Worm (Caenorhabditis elegans) whole organism, L3 larva: ENCODE results near the gene skr-21.
A peak's percentile ranks its signal among the peaks of the same experiment; 100 is the strongest.

ENCODE experiments used
- R02D3.7 ChIP-seq: fragments of 150-350 bp; optimal IDR thresholded peaks from 2 replicates; lab custom pipeline; 2014; ENCODE audit warnings: missing biosample characterization, missing genetic modification characterization
- ZK546.5 ChIP-seq: sonication (generic microtip); optimal IDR thresholded peaks from 2 replicates; lab custom pipeline; 2017; ENCODE audit warnings: missing biosample characterization, missing genetic modification characterization
- aly-2 ChIP-seq: fragments of 150-350 bp; optimal IDR thresholded peaks from 2 replicates; lab custom pipeline; 2014; ENCODE audit warnings: missing biosample characterization, missing genetic modification characterization
- ama-1 ChIP-seq: fragments of 150-350 bp; optimal IDR thresholded peaks from 2 replicates; lab custom pipeline; 2018
- ceh-16 ChIP-seq: sonication (generic microtip); optimal IDR thresholded peaks from 2 replicates; lab custom pipeline; 2017; ENCODE audit warnings: missing biosample characterization, missing genetic modification characterization
- ceh-28 ChIP-seq: fragments of 150-350 bp; optimal IDR thresholded peaks from 2 replicates; lab custom pipeline; 2014; ENCODE audit warnings: missing biosample characterization, missing genetic modification reagents, missing genetic modification characterization
- ceh-82 ChIP-seq: fragments of 150-350 bp; optimal IDR thresholded peaks from 2 replicates; lab custom pipeline; 2014; ENCODE audit warnings: missing biosample characterization, missing genetic modification characterization
- ceh-9 ChIP-seq: sonication (generic microtip); optimal IDR thresholded peaks from 2 replicates; lab custom pipeline; 2018; ENCODE audit warnings: missing biosample characterization, missing genetic modification characterization
- daf-12 ChIP-seq: fragments of 150-350 bp; optimal IDR thresholded peaks from 2 replicates; lab custom pipeline; 2014; ENCODE audit warnings: missing biosample characterization, missing genetic modification reagents, missing genetic modification characterization
- egl-27 ChIP-seq: sonication (generic microtip); optimal IDR thresholded peaks from 4 replicates; lab custom pipeline; 2017; ENCODE audit warnings: missing biosample characterization, missing genetic modification reagents, missing genetic modification characterization
- egl-5 ChIP-seq: fragments of 150-350 bp; optimal IDR thresholded peaks from 2 replicates; lab custom pipeline; 2017; ENCODE audit warnings: missing biosample characterization, missing genetic modification reagents, missing genetic modification characterization, inconsistent platforms
- elt-1 ChIP-seq: fragments of 150-350 bp; optimal IDR thresholded peaks from 2 replicates; lab custom pipeline; 2014; ENCODE audit warnings: missing biosample characterization, missing genetic modification characterization
- elt-2 ChIP-seq: sonication (generic microtip); optimal IDR thresholded peaks from 2 replicates; lab custom pipeline; 2016; ENCODE audit warnings: missing genetic modification reagents, mild to moderate bottlenecking, missing genetic modification characterization, missing compliant biosample characterization
- elt-3 ChIP-seq, 3 experiments: fragments of 150-350 bp in 1 of 3; sonication (generic microtip) in 2 of 3; optimal IDR thresholded peaks; 2 replicates in 2 of 3; 4 replicates in 1 of 3; lab custom pipeline; 2014 to 2017; ENCODE audit warnings: missing biosample characterization in 3 of 3, missing genetic modification characterization in 3 of 3
- eor-1 ChIP-seq, 2 experiments: fragments of 150-350 bp; optimal IDR thresholded peaks; 2 replicates each; lab custom pipeline; 2014 to 2018; ENCODE audit warnings: missing biosample characterization in 2 of 2, missing genetic modification characterization in 2 of 2
- fkh-10 ChIP-seq: sonication (generic microtip); optimal IDR thresholded peaks from 2 replicates; lab custom pipeline; 2017; ENCODE audit warnings: missing biosample characterization, missing genetic modification reagents, missing genetic modification characterization
- fkh-2 ChIP-seq: fragments of 150-350 bp; optimal IDR thresholded peaks from 2 replicates; lab custom pipeline; 2014; ENCODE audit warnings: missing biosample characterization, missing genetic modification reagents, missing genetic modification characterization
- fos-1 ChIP-seq: fragments of 150-350 bp; optimal IDR thresholded peaks from 2 replicates; lab custom pipeline; 2014; ENCODE audit warnings: missing biosample characterization, missing genetic modification characterization
- hmg-11 ChIP-seq: sonication (generic microtip); optimal IDR thresholded peaks from 2 replicates; lab custom pipeline; 2016; ENCODE audit warnings: missing genetic modification characterization, missing compliant biosample characterization
- jun-1 ChIP-seq: fragments of 150-350 bp; optimal IDR thresholded peaks from 2 replicates; lab custom pipeline; 2014; ENCODE audit warnings: missing biosample characterization, missing genetic modification reagents, missing genetic modification characterization
- lin-15B ChIP-seq: fragments of 150-350 bp; optimal IDR thresholded peaks from 2 replicates; lab custom pipeline; 2014; ENCODE audit warnings: missing biosample characterization, missing genetic modification characterization
- lin-39 ChIP-seq: fragments of 150-350 bp; optimal IDR thresholded peaks from 2 replicates; lab custom pipeline; 2018; ENCODE audit warnings: missing biosample characterization, missing genetic modification reagents, missing genetic modification characterization
- lsy-12 ChIP-seq: sonication (generic microtip); optimal IDR thresholded peaks from 2 replicates; lab custom pipeline; 2016; ENCODE audit warnings: mild to moderate bottlenecking, missing genetic modification characterization, missing compliant biosample characterization
- mdl-1 ChIP-seq: fragments of 150-350 bp; optimal IDR thresholded peaks from 2 replicates; lab custom pipeline; 2014; ENCODE audit warnings: missing biosample characterization, missing genetic modification characterization
- mml-1 ChIP-seq: fragments of 150-350 bp; sonication (generic microtip); optimal IDR thresholded peaks from 3 replicates; lab custom pipeline; 2014; ENCODE audit warnings: missing biosample characterization, missing genetic modification characterization
- nfya-1 ChIP-seq: sonication (generic microtip); optimal IDR thresholded peaks from 2 replicates; lab custom pipeline; 2017; ENCODE audit warnings: missing genetic modification characterization, mild to moderate bottlenecking, missing compliant biosample characterization, antibody characterized with exemption, moderate library complexity; ENCODE audit not compliant: insufficient read depth
- nhr-11 ChIP-seq: fragments of 150-350 bp; optimal IDR thresholded peaks from 2 replicates; lab custom pipeline; 2014; ENCODE audit warnings: missing biosample characterization, missing genetic modification characterization
- nhr-12 ChIP-seq: fragments of 150-350 bp; optimal IDR thresholded peaks from 2 replicates; lab custom pipeline; 2014; ENCODE audit warnings: missing biosample characterization, missing genetic modification characterization
- nhr-23 ChIP-seq: fragments of 150-350 bp; optimal IDR thresholded peaks from 2 replicates; lab custom pipeline; 2014; ENCODE audit warnings: missing biosample characterization, missing genetic modification reagents, missing genetic modification characterization
- nhr-237 ChIP-seq: fragments of 150-350 bp; optimal IDR thresholded peaks from 2 replicates; lab custom pipeline; 2014; ENCODE audit warnings: missing biosample characterization, missing genetic modification characterization
- nhr-25 ChIP-seq: sonication (generic microtip); optimal IDR thresholded peaks from 2 replicates; lab custom pipeline; 2017; ENCODE audit warnings: missing biosample characterization, missing genetic modification characterization
- nhr-28 ChIP-seq: fragments of 150-350 bp; optimal IDR thresholded peaks from 2 replicates; lab custom pipeline; 2014; ENCODE audit warnings: missing biosample characterization, missing genetic modification characterization
- nhr-76 ChIP-seq: fragments of 150-350 bp; sonication (generic microtip); optimal IDR thresholded peaks from 5 replicates; lab custom pipeline; 2014; ENCODE audit warnings: missing biosample characterization, missing genetic modification characterization
- nhr-77 ChIP-seq: fragments of 150-350 bp; optimal IDR thresholded peaks from 2 replicates; lab custom pipeline; 2014; ENCODE audit warnings: missing biosample characterization, missing genetic modification characterization
- pha-4 ChIP-seq: fragments of 150-350 bp; optimal IDR thresholded peaks from 2 replicates; lab custom pipeline; 2014; ENCODE audit warnings: missing biosample characterization, missing genetic modification reagents, missing genetic modification characterization
- pqm-1 ChIP-seq: fragments of 150-350 bp; optimal IDR thresholded peaks from 2 replicates; lab custom pipeline; 2017; ENCODE audit warnings: missing biosample characterization, missing genetic modification characterization, inconsistent platforms
- sea-2 ChIP-seq: fragments of 150-350 bp; sonication (generic microtip); optimal IDR thresholded peaks from 4 replicates; lab custom pipeline; 2014; ENCODE audit warnings: missing biosample characterization, missing genetic modification reagents, missing genetic modification characterization
- snpc-4 ChIP-seq: fragments of 150-350 bp; optimal IDR thresholded peaks from 2 replicates; lab custom pipeline; 2014; ENCODE audit warnings: missing biosample characterization, missing genetic modification characterization
- tbx-2 ChIP-seq: sonication (generic microtip); optimal IDR thresholded peaks from 2 replicates; lab custom pipeline; 2016; ENCODE audit warnings: mild to moderate bottlenecking, missing genetic modification characterization, missing compliant biosample characterization
- unc-39 ChIP-seq: sonication (generic microtip); optimal IDR thresholded peaks from 4 replicates; lab custom pipeline; 2017; ENCODE audit warnings: missing biosample characterization, missing genetic modification characterization
- unc-62 ChIP-seq: fragments of 150-350 bp; sonication (generic microtip); optimal IDR thresholded peaks from 4 replicates; lab custom pipeline; 2014; ENCODE audit warnings: missing biosample characterization, missing genetic modification reagents, missing genetic modification characterization
- zag-1 ChIP-seq: fragments of 150-350 bp; optimal IDR thresholded peaks from 2 replicates; lab custom pipeline; 2014; ENCODE audit warnings: missing biosample characterization, missing genetic modification characterization
- ztf-11 ChIP-seq: fragments of 150-350 bp; optimal IDR thresholded peaks from 2 replicates; lab custom pipeline; 2014; ENCODE audit warnings: missing biosample characterization, missing genetic modification characterization
- ztf-4 ChIP-seq: fragments of 150-350 bp; optimal IDR thresholded peaks from 2 replicates; lab custom pipeline; 2014; ENCODE audit warnings: missing biosample characterization, missing genetic modification characterization

Gene skr-21

DNA sequence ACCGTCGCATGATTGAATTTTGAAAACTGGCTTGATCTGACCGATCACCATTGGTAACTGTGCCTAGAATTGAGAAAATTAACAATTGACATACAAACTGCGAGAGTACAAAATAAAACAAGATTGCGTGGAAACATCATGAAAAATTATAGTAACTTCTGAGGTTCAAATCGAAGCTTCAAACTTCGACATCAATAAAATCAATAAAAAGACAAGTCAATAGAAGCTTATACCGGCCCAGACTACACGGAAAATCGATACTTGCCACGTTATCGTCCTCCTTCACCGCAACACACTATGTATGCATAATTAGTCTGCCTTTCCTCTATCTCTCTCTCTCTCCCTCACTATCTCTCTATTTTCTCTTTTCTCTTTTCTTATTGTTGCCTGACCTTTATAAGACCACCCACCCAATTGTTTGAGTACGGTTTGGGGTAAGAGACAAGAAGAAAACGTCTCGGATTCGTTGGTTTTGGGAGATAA is at the start of gene skr-21:
skr-21 (minus strand) TSS at position 51 of the 483 bp plus-strand sequence.
- peak; percentile 11 for TF ChIP-seq nhr-25 (tag; lab: Kevin White, UChicago)
- TF ChIP-seq elt-2 = peak; percentile 1
- TF ChIP-seq nhr-11 (tag; lab: Kevin White, UChicago) = no peak
- peak; percentile 64 for TF ChIP-seq ceh-28
- no peak for TF ChIP-seq lin-39
- TF ChIP-seq, all 47 proteins: peak for 3

- TF ChIP-seq unc-62 (GFP tag; lab: Kevin White, UChicago) = no peak
- TF ChIP-seq egl-5 (tag; lab: Kevin White, UChicago) = no peak
- no peak for TF ChIP-seq fkh-2 (tag; lab: Kevin White, UChicago)
- TF ChIP-seq jun-1 = no peak
- TF ChIP-seq elt-2 = no peak
- TF ChIP-seq nfya-1 (tag; lab: Kevin White, UChicago) = no peak
- TF ChIP-seq lin-15B (tag; lab: Kevin White, UChicago) = no peak
- TF ChIP-seq elt-1 (tag; lab: Kevin White, UChicago) = no peak
- no peak for TF ChIP-seq hmg-11 (tag; lab: Kevin White, UChicago)
- TF ChIP-seq fos-1 (tag; lab: Kevin White, UChicago) = no peak
- TF ChIP-seq ceh-16 (tag; lab: Kevin White, UChicago) = no peak
- no peak for TF ChIP-seq nhr-237 (tag; lab: Kevin White, UChicago)
- TF ChIP-seq ZK546.5 = no peak
- TF ChIP-seq R02D3.7 (tag; lab: Kevin White, UChicago) = no peak
- TF ChIP-seq daf-12 = no peak
Observed at ce11 chrX:13274102-13274501, 47.6 kb upstream of the skr-21 start, which contains the start of gene cyp-14A3. Gene cyp-14A3, minus strand, starts transcription at chrX:13274202.

DNA sequence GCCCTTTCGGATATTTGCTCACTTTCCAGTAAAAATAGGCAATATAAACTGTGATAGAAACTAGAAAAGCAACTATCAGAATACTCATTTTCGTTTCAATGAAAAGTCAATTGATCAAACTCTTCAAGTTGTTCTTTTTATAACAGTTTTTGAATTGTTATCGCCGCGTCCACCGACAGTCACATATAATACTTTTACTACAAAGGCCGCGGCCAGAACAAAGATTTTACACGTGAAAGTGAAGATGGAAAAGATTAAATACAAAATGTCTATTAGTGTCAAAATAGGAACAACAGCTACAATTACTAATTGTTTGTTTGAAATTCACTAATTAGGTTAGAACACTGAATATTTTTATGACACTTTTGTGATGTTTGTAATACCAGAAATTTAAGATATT is 43.1 kb upstream of the skr-21 start, which contains the start of gene cyp-14A2:
cyp-14A2 (minus strand) TSS at position 101 of the 400 bp plus-strand sequence.
- no peak for TF ChIP-seq nhr-28 (tag; lab: Kevin White, UChicago)
- TF ChIP-seq ztf-11 = no peak
- TF ChIP-seq mml-1 = no peak
- TF ChIP-seq egl-5 (tag; lab: Kevin White, UChicago) = no peak
- no peak for TF ChIP-seq daf-12
- TF ChIP-seq lin-39 = no peak
- TF ChIP-seq fos-1 (tag; lab: Kevin White, UChicago) = no peak

ce11 chrX:13267230-13267629 is 40.8 kb upstream of the skr-21 start, which contains the start of gene cyp-14A1:
Gene cyp-14A1, minus strand, starts transcription at chrX:13267355.
- TF ChIP-seq nhr-23 (tag; lab: Kevin White, UChicago) = peak; percentile 26
- no peak for TF ChIP-seq egl-5 (tag; lab: Kevin White, UChicago)
- TF ChIP-seq, all 47 proteins: peak for 1

DNA sequence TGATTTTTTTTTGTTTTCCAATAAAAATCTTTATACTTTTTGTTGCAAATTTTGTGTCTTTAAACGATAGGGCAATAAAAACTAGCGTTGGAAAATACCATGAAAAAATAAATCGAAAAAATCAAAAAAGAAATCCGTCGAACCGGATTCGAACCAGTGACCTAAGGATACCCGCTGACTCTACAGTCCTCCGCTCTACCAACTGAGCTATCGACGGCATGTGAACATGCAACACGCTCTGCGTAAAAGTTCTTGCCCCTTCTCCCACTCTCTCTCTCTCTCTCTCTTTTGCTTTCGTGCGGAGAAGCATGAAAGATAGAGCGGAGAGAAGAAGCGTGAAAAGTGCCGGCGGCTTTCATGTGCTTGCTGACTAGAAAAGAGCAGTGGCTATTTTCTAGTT is 38.1 kb upstream of the skr-21 start:
- TF ChIP-seq elt-1 (tag; lab: Kevin White, UChicago) (no peak), unc-62 (GFP tag; lab: Kevin White, UChicago) (peak; percentile 2), ceh-9 (tag; lab: Kevin White, UChicago) (no peak), ceh-82 (peak; percentile 34), pqm-1 (no peak), sea-2 (no peak), snpc-4 (no peak), mdl-1 (tag; lab: Kevin White, UChicago) (no peak), ama-1 (lab: Kevin White, UChicago) (no peak), nhr-77 (tag; lab: Kevin White, UChicago) (no peak), aly-2 (no peak), eor-1 (tag; optimal IDR thresholded peaks at IDR 0.05; lab: Kevin White, UChicago) (no peak), ztf-4 (tag; lab: Kevin White, UChicago) (no peak), zag-1 (tag; lab: Kevin White, UChicago) (no peak), ztf-11 (no peak), ceh-28 (no peak), ZK546.5 (no peak), ceh-16 (tag; lab: Kevin White, UChicago) (no peak), fkh-2 (tag; lab: Kevin White, UChicago) (no peak), nhr-28 (tag; lab: Kevin White, UChicago) (no peak), jun-1 (peak; percentile 55), unc-39 (tag; lab: Kevin White, UChicago) (no peak), lsy-12 (tag; lab: Kevin White, UChicago) (peak; percentile 55), nhr-12 (tag; lab: Kevin White, UChicago) (no peak), egl-27 (tag; lab: Kevin White, UChicago) (no peak), R02D3.7 (tag; lab: Kevin White, UChicago) (no peak), nhr-76 (no peak), lin-39 (peak; percentile 36), fkh-10 (GFP tag; lab: Kevin White, UChicago) (peak; percentile 23), tbx-2 (tag; lab: Kevin White, UChicago) (peak; percentile 52), lin-15B (tag; lab: Kevin White, UChicago) (no peak), elt-2 (peak; percentile 49), nhr-23 (tag; lab: Kevin White, UChicago) (peak; percentile 19), pha-4 (tag; lab: Kevin White, UChicago) (peak; percentile 57), daf-12 (no peak), elt-3 (tag; optimal IDR thresholded peaks at IDR 0.05; lab: Kevin White, UChicago) (no peak)
